Worm (Caenorhabditis elegans) whole organism, mixed stage, embryonic: ENCODE measurements around the gene Y75B8A.37.

Experiments
- M03D4.4 ChIP-seq: sonication (generic microtip); optimal IDR thresholded peaks from 2 replicates; lab custom pipeline; 2017; ENCODE audit warnings: mild to moderate bottlenecking, missing genetic modification characterization, missing compliant biosample characterization
- ceh-39 ChIP-seq: fragments of 150-350 bp; optimal IDR thresholded peaks from 2 replicates; lab custom pipeline; 2014; ENCODE audit warnings: missing biosample characterization, missing genetic modification characterization
- ceh-83 ChIP-seq: fragments of 200-800 bp; sonication (Bioruptor generic); optimal IDR thresholded peaks from 2 replicates; lab custom pipeline; 2018; ENCODE audit warnings: mild to moderate bottlenecking, missing genetic modification characterization, missing compliant biosample characterization
- drap-1 ChIP-seq: fragments of 200-800 bp; sonication (Bioruptor generic); optimal IDR thresholded peaks from 3 replicates; lab custom pipeline; 2018; ENCODE audit warnings: mild to moderate bottlenecking, missing genetic modification characterization, missing compliant biosample characterization
- lin-13 ChIP-seq: fragments of 150-350 bp; optimal IDR thresholded peaks from 2 replicates; lab custom pipeline; 2014; ENCODE audit warnings: missing biosample characterization, missing genetic modification characterization
- lsy-2 ChIP-seq: fragments of 150-350 bp; optimal IDR thresholded peaks from 2 replicates; lab custom pipeline; 2014; ENCODE audit warnings: missing biosample characterization, missing genetic modification characterization
- mep-1 ChIP-seq: fragments of 150-350 bp; optimal IDR thresholded peaks from 2 replicates; lab custom pipeline; 2017; ENCODE audit warnings: missing biosample characterization, missing genetic modification reagents, missing genetic modification characterization, inconsistent platforms
- nhr-12 ChIP-seq: fragments of 150-350 bp; optimal IDR thresholded peaks from 2 replicates; lab custom pipeline; 2014; ENCODE audit warnings: missing biosample characterization, missing genetic modification characterization
- nhr-28 ChIP-seq: fragments of 150-350 bp; optimal IDR thresholded peaks from 2 replicates; lab custom pipeline; 2014; ENCODE audit warnings: missing biosample characterization, missing genetic modification characterization
- nhr-76 ChIP-seq: sonication (generic microtip); optimal IDR thresholded peaks from 2 replicates; lab custom pipeline; 2017; ENCODE audit warnings: missing biosample characterization, missing genetic modification characterization
- snpc-4 ChIP-seq: fragments of 150-350 bp; optimal IDR thresholded peaks from 2 replicates; lab custom pipeline; 2014; ENCODE audit warnings: missing biosample characterization, missing genetic modification characterization
- unc-62 ChIP-seq: fragments of 150-350 bp; optimal IDR thresholded peaks from 2 replicates; lab custom pipeline; 2014; ENCODE audit warnings: missing biosample characterization, missing genetic modification reagents, missing genetic modification characterization
- ztf-11 ChIP-seq: fragments of 150-350 bp; optimal IDR thresholded peaks from 2 replicates; lab custom pipeline; 2014; ENCODE audit warnings: missing biosample characterization, missing genetic modification characterization

ce11 chrIII:12315179-12315578 lies at the start of gene Y75B8A.37:
- TF ChIP-seq unc-62 (no peak), lin-13 (tag; lab: Kevin White, UChicago) (no peak), ztf-11 (tag; lab: Kevin White, UChicago) (no peak), mep-1 (no peak), ceh-83 (GFP tag; lab: Kevin White, UChicago) (no peak), lsy-2 (no peak), snpc-4 (tag; lab: Kevin White, UChicago) (no peak), nhr-76 (tag; lab: Kevin White, UChicago) (no peak), M03D4.4 (no peak), ceh-39 (tag; lab: Kevin White, UChicago) (no peak), nhr-28 (tag; lab: Kevin White, UChicago) (no peak), nhr-12 (tag; lab: Kevin White, UChicago) (no peak), drap-1 (GFP tag; lab: Kevin White, UChicago) (no peak)
